Worm (Caenorhabditis elegans): Measurements from ENCODE around the gene F37A4.2.

F37A4.2 gene

DNA sequence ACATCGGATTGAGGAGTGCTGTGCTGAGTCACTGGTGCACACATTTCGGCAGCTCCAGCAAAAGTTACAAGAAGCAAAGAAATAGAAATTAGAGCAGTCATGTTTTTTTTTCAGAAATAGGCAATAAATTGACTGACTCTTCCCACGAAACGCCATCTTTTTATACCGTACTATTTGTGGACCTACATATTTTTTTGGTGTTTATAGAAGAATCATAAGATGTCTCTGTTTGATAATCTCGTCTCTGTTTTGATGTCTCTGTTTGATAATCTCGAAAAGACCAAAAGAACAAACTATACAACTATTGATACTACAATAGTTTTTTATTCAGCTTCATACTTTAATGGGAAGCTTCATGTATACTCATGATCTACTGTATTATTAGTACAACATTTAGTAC is 12.2 kb downstream of the F37A4.2 start, which contains the start of gene Y102E9.3:
TSS of gene Y102E9.3 (minus strand) at position 101 of the 400 bp plus-strand sequence.
- TF ChIP-seq dve-1 (tag; optimal IDR thresholded peaks at IDR 0.05; ENCODE audit: insufficient read depth) (no peak), nhr-25 (tag; optimal IDR thresholded peaks at IDR 0.05; ENCODE audit: borderline replicate concordance, insufficient read depth) (no peak), mxl-3 (GFP tag; optimal IDR thresholded peaks at IDR 0.05) (no peak), zfp-2 (tag; optimal IDR thresholded peaks at IDR 0.05) (no peak), hlh-11 (tag; optimal IDR thresholded peaks at IDR 0.05) (no peak), sdz-12 (GFP tag; optimal IDR thresholded peaks at IDR 0.05) (no peak), cey-2 (tag; optimal IDR thresholded peaks at IDR 0.05; ENCODE audit: borderline replicate concordance, insufficient read depth) (no peak), ceh-28 (tag; optimal IDR thresholded peaks at IDR 0.05) (no peak), mdl-1 (tag; optimal IDR thresholded peaks at IDR 0.05) (no peak), nhr-28 (tag; optimal IDR thresholded peaks at IDR 0.05) (no peak), daf-8 (GFP tag; IDR thresholded peaks at IDR 0.05) (no peak), egl-27 (tag; optimal IDR thresholded peaks at IDR 0.05) (no peak), unc-130 (GFP tag; optimal IDR thresholded peaks at IDR 0.05) (no peak), T26A8.4 (GFP tag; IDR thresholded peaks at IDR 0.05) (no peak), lim-7 (GFP tag; IDR thresholded peaks at IDR 0.05) (no peak), nhr-237 (tag; optimal IDR thresholded peaks at IDR 0.05) (no peak), ztf-7 (tag; optimal IDR thresholded peaks at IDR 0.05) (no peak), ztf-11 (tag; optimal IDR thresholded peaks at IDR 0.05) (no peak), aly-2 (tag; optimal IDR thresholded peaks at IDR 0.05) (no peak)

DNA sequence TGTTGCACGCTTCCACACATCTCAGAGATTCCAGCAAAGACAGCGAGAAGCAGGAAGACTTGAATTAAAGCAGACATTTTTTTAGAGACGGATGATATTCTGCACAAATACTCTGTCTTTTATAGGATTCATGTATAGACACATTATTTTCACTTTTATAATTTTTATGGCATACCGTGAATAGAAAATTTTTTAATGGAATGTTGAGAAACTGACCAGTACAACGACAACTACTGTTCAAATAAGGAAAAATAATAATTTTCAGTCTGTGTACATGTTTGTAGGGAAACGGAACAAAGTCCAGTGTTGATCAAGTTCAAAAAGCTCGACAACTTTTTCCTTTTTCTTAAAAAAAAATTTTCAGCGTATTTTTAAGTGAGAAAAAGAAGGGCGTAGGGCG is 14.3 kb downstream of the F37A4.2 start, which contains the start of gene Y102E9.6:
TSS of gene Y102E9.6 (minus strand) at position 101 of the 400 bp plus-strand sequence.
- no peak for TF ChIP-seq D1046.2 (GFP tag; IDR thresholded peaks at IDR 0.05)
- no peak for TF ChIP-seq lin-38 (GFP tag; IDR thresholded peaks at IDR 0.05)
- TF ChIP-seq lin-39 (tag; optimal IDR thresholded peaks at IDR 0.05) = no peak
- no peak for TF ChIP-seq vab-7 (GFP tag; IDR thresholded peaks at IDR 0.05)
- TF ChIP-seq lin-1 (GFP tag; IDR thresholded peaks at IDR 0.05) = no peak
- TF ChIP-seq php-3 (GFP tag; IDR thresholded peaks at IDR 0.05) = no peak

DNA sequence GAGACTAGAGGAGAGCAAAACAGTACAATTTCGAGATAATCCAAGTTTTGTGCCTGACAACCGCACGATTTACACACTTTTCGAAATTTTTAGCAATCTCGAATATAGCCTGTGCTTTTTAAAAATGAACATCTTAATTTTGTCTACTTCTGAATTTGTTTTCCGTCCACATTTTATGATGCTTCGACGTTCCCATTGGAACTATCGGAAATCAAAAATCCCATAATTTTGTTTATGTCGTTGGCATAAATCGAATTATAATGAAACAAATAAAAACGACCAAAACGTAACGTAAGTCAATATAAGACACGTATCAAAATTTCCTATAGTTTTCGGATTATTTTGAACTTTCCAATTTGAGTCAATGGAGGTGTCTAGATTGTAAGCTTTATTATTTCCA is 14.7 kb downstream of the F37A4.2 start, which contains the start of gene K07E12.2:
TSS of gene K07E12.2 (plus strand) at position 301 of the 400 bp plus-strand sequence.
- TF ChIP-seq nhr-102 (tag; optimal IDR thresholded peaks at IDR 0.05) = no peak
- TF ChIP-seq snpc-1.2 (GFP tag; IDR thresholded peaks at IDR 0.05) = no peak
- no peak for TF ChIP-seq gei-8 (GFP tag; optimal IDR thresholded peaks at IDR 0.05)
- TF ChIP-seq madf-9 (GFP tag; conservative IDR thresholded peaks at IDR 0.05) = no peak
- TF ChIP-seq spr-3 (GFP tag; optimal IDR thresholded peaks at IDR 0.05) = no peak

DNA sequence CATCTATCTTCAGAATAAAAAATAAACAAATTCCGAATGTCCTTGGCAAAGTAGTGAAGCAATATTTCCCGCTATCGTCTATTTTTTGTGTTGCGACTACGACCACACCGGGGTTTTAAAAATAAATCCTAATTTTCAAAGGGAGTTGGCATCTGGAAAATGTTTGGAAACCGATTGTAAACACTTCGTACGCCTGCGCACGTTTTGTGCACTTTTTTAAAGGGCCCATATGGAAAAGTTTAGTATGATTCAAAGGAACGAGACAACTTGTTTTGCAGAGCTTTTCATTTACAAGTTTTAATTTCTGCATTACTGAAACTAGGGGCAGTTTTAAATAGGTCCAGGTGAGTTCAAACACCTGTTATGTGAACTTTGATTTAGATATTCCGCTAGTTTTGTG is 17.8 kb downstream of the F37A4.2 start:
- TF ChIP-seq sdz-12 (GFP tag; optimal IDR thresholded peaks at IDR 0.05) = no peak
- TF ChIP-seq gei-8 (GFP tag; optimal IDR thresholded peaks at IDR 0.05) = no peak
- TF ChIP-seq dmd-9 (GFP tag; IDR thresholded peaks at IDR 0.05) = no peak
- TF ChIP-seq lsy-2 (tag; optimal IDR thresholded peaks at IDR 0.05) = no peak
- TF ChIP-seq rbr-2 (tag; optimal IDR thresholded peaks at IDR 0.05) = no peak
- no peak for TF ChIP-seq skn-1 (tag; optimal IDR thresholded peaks at IDR 0.05)
- TF ChIP-seq dmd-6 (GFP tag; IDR thresholded peaks at IDR 0.05) = no peak
- no peak for TF ChIP-seq php-3 (GFP tag; IDR thresholded peaks at IDR 0.05)
- TF ChIP-seq nhr-76 (tag; optimal IDR thresholded peaks at IDR 0.05) = no peak
- TF ChIP-seq nhr-111 (GFP tag; optimal IDR thresholded peaks at IDR 0.05) = no peak

All from whole organism, L4 larva.